Fruit fly (Drosophila melanogaster) whole organism, embryonic: Measurements from ENCODE around the gene CG43813.
A peak's percentile ranks its signal among the peaks of the same experiment; 100 is the strongest.

Source experiments
- CG1233 ChIP-seq: fragments of 200-800 bp; sonication (Bioruptor generic); optimal IDR thresholded peaks from 4 replicates; lab custom pipeline; 2018; ENCODE audit warnings: missing biosample characterization, mild to moderate bottlenecking, missing genetic modification characterization
- CG17802 ChIP-seq: fragments of 200-800 bp; sonication (Bioruptor generic); optimal IDR thresholded peaks from 2 replicates; lab custom pipeline; 2018; ENCODE audit warnings: missing biosample characterization, mild to moderate bottlenecking, missing genetic modification characterization, moderate library complexity
- Xrp1 ChIP-seq: fragments of 200-800 bp; sonication (Bioruptor generic); IDR thresholded peaks from 2 replicates; pipeline ENCODE4 v1.3.6; 2022; ENCODE audit warnings: missing biosample characterization, missing genetic modification characterization
- crc ChIP-seq: fragments of 200-800 bp; sonication (Bioruptor generic); optimal IDR thresholded peaks from 2 replicates; lab custom pipeline; 2016; ENCODE audit warnings: missing biosample characterization, missing genetic modification characterization
- exex ChIP-seq: fragments of 200-800 bp; sonication (Bioruptor generic); optimal IDR thresholded peaks from 4 replicates; lab custom pipeline; 2018; ENCODE audit warnings: missing biosample characterization, mild to moderate bottlenecking, missing genetic modification characterization, moderate library complexity
- hth ChIP-seq: fragments of >200 bp; optimal IDR thresholded peaks from 2 replicates; lab custom pipeline; 2017; ENCODE audit warnings: inconsistent platforms

dm6 chr2L:12372436-12372835, 28.4 kb upstream of the CG43813 start:
- TF ChIP-seq Xrp1 (GFP tag; lab: Robert Waterston, UW) (peak; percentile 43; the same call in 1 of the 2 replicates), CG1233 (peak; percentile 43), exex (tag; lab: Kevin White, UChicago) (no peak), crc (GFP tag; lab: Kevin White, UChicago) (no peak), hth (lab: Kevin White, UChicago) (no peak), CG17802 (tag; lab: Kevin White, UChicago) (no peak)
